Worm (Caenorhabditis elegans): Measurements from ENCODE around the gene math-8.

math-8 gene

ce11 chrII:1917862-1918261 is 28.9 kb upstream of the math-8 start, which contains the start of gene bath-4:
Gene bath-4, minus strand, starts transcription at chrII:1917962.
- no peak for TF ChIP-seq irx-1 (tag; optimal IDR thresholded peaks at IDR 0.05)
- no peak for TF ChIP-seq ceh-90 (tag; optimal IDR thresholded peaks at IDR 0.05)
- no peak for TF ChIP-seq sup-37 (GFP tag; optimal IDR thresholded peaks at IDR 0.05)
- TF ChIP-seq ceh-63 (GFP tag; optimal IDR thresholded peaks at IDR 0.05): no peak
- no peak for TF ChIP-seq Y116A8C.19 (tag; optimal IDR thresholded peaks at IDR 0.05; ENCODE audit: borderline replicate concordance)
- TF ChIP-seq nhr-47 (tag; optimal IDR thresholded peaks at IDR 0.05): no peak
- TF ChIP-seq snpc-4 (tag; optimal IDR thresholded peaks at IDR 0.05): no peak
- TF ChIP-seq mab-9 (GFP tag; IDR thresholded peaks at IDR 0.05): no peak
- TF ChIP-seq unc-30 (tag; optimal IDR thresholded peaks at IDR 0.05): no peak
- TF ChIP-seq isw-1 (GFP tag; IDR thresholded peaks at IDR 0.05): no peak
- TF ChIP-seq elt-3 (tag; optimal IDR thresholded peaks at IDR 0.05): no peak

ce11 chrII:1912741-1913140 is 23.8 kb upstream of the math-8 start, which contains the start of gene math-31:
Gene math-31, minus strand, starts transcription at chrII:1912841.
- no peak for TF ChIP-seq nhr-237 (tag; optimal IDR thresholded peaks at IDR 0.05)
- TF ChIP-seq mep-1 (tag; optimal IDR thresholded peaks at IDR 0.05): no peak
- no peak for TF ChIP-seq alr-1 (tag; optimal IDR thresholded peaks at IDR 0.05; ENCODE audit: borderline replicate concordance)
- TF ChIP-seq nhr-90 (tag; optimal IDR thresholded peaks at IDR 0.05; ENCODE audit: poor library complexity): no peak
- TF ChIP-seq ztf-11 (tag; optimal IDR thresholded peaks at IDR 0.05): no peak
- TF ChIP-seq blmp-1 (tag; optimal IDR thresholded peaks at IDR 0.05): no peak
- TF ChIP-seq nhr-84 (tag; optimal IDR thresholded peaks at IDR 0.05): no peak
- no peak for TF ChIP-seq aha-1 (tag; optimal IDR thresholded peaks at IDR 0.05)
- no peak for TF ChIP-seq dsc-1 (tag; optimal IDR thresholded peaks at IDR 0.05)
- TF ChIP-seq sup-37 (GFP tag; optimal IDR thresholded peaks at IDR 0.05): no peak
- TF ChIP-seq nhr-19 (GFP tag; conservative IDR thresholded peaks at IDR 0.05): no peak
- TF ChIP-seq nhr-12 (tag; optimal IDR thresholded peaks at IDR 0.05): no peak
- TF ChIP-seq C34B4.2 (tag; optimal IDR thresholded peaks at IDR 0.05): no peak
- TF ChIP-seq fkh-4 (tag; optimal IDR thresholded peaks at IDR 0.05; ENCODE audit: borderline replicate concordance): no peak
- TF ChIP-seq mef-2 (tag; optimal IDR thresholded peaks at IDR 0.05): no peak
- no peak for TF ChIP-seq mab-9 (GFP tag; IDR thresholded peaks at IDR 0.05)
- no peak for TF ChIP-seq ets-5 (GFP tag; IDR thresholded peaks at IDR 0.05)
- no peak for TF ChIP-seq nhr-85 (tag)

ce11 chrII:1905104-1905503 is 16.1 kb upstream of the math-8 start, which contains the start of gene math-22:
Gene math-22, plus strand, starts transcription at chrII:1905404.
- no peak for TF ChIP-seq aly-2 (tag; optimal IDR thresholded peaks at IDR 0.05)
- TF ChIP-seq nhr-28 (tag; optimal IDR thresholded peaks at IDR 0.05): no peak
- no peak for TF ChIP-seq nhr-19 (GFP tag; conservative IDR thresholded peaks at IDR 0.05)
- no peak for TF ChIP-seq unc-130 (tag; optimal IDR thresholded peaks at IDR 0.05)
- no peak for TF ChIP-seq nhr-71 (tag; optimal IDR thresholded peaks at IDR 0.05)
- TF ChIP-seq vab-15 (tag; optimal IDR thresholded peaks at IDR 0.05): no peak
- TF ChIP-seq mef-2 (tag; optimal IDR thresholded peaks at IDR 0.05): no peak
- TF ChIP-seq irx-1 (tag; optimal IDR thresholded peaks at IDR 0.05): no peak
- no peak for TF ChIP-seq ztf-4 (tag; optimal IDR thresholded peaks at IDR 0.05)
- TF ChIP-seq nhr-11 (tag; optimal IDR thresholded peaks at IDR 0.05): no peak
- TF ChIP-seq Y116A8C.19 (tag; optimal IDR thresholded peaks at IDR 0.05; ENCODE audit: borderline replicate concordance): no peak
- no peak for TF ChIP-seq grh-1 (GFP tag; IDR thresholded peaks at IDR 0.05)
- TF ChIP-seq hpl-2 (GFP tag; optimal IDR thresholded peaks at IDR 0.05): no peak
- no peak for TF ChIP-seq ceh-8 (GFP tag; optimal IDR thresholded peaks at IDR 0.05)
- TF ChIP-seq elt-2 (tag; optimal IDR thresholded peaks at IDR 0.05): no peak
- TF ChIP-seq ama-1 (optimal IDR thresholded peaks at IDR 0.05): no peak

ce11 chrII:1901981-1902380 is 13.0 kb upstream of the math-8 start, which contains the start of gene math-23:
Gene math-23, plus strand, starts transcription at chrII:1902281.
- TF ChIP-seq dpl-1 (GFP tag; optimal IDR thresholded peaks at IDR 0.05): no peak
- no peak for TF ChIP-seq nhr-77 (tag; optimal IDR thresholded peaks at IDR 0.05)
- no peak for TF ChIP-seq hlh-4 (tag; optimal IDR thresholded peaks at IDR 0.05)
- no peak for TF ChIP-seq lin-39 (tag; optimal IDR thresholded peaks at IDR 0.05)
- no peak for TF ChIP-seq elt-2 (tag; optimal IDR thresholded peaks at IDR 0.05)
- no peak for TF ChIP-seq efl-1 (optimal IDR thresholded peaks at IDR 0.05)
- no peak for TF ChIP-seq efl-1 (GFP tag; optimal IDR thresholded peaks at IDR 0.05 in 1 of 2)
- TF ChIP-seq zag-1 (tag; optimal IDR thresholded peaks at IDR 0.05): no peak
- no peak for TF ChIP-seq nhr-237 (tag; optimal IDR thresholded peaks at IDR 0.05)
- TF ChIP-seq skn-1 (tag; optimal IDR thresholded peaks at IDR 0.05): no peak
- TF ChIP-seq swsn-7 (tag; optimal IDR thresholded peaks at IDR 0.05): no peak
- no peak for TF ChIP-seq nhr-47 (tag; optimal IDR thresholded peaks at IDR 0.05)
- TF ChIP-seq ces-1 (GFP tag; optimal IDR thresholded peaks at IDR 0.05): no peak
- TF ChIP-seq lsy-2 (tag; optimal IDR thresholded peaks at IDR 0.05): no peak
- TF ChIP-seq hlh-17 (GFP tag; optimal IDR thresholded peaks at IDR 0.05; ENCODE audit: borderline replicate concordance): no peak
- no peak for TF ChIP-seq ceh-63 (GFP tag; optimal IDR thresholded peaks at IDR 0.05)

Measured in whole organism, L1 larva.